Fruit fly (Drosophila melanogaster) whole organism, embryonic: ENCODE data around the gene CG15547.

Experiments
- Bdp1 ChIP-seq: fragments of 200-800 bp; sonication (Bioruptor generic); optimal IDR thresholded peaks from 3 replicates; lab custom pipeline; 2016; ENCODE audit warnings: missing biosample characterization, missing genetic modification characterization
- C15 ChIP-seq: fragments of 200-800 bp; sonication (Bioruptor generic); IDR thresholded peaks from 3 replicates; pipeline ENCODE4 v1.3.6; 2022; ENCODE audit warnings: missing biosample characterization, missing genetic modification characterization
- CG10267 ChIP-seq: fragments of 200-800 bp; sonication (Bioruptor generic); optimal IDR thresholded peaks from 2 replicates; lab custom pipeline; 2018; ENCODE audit warnings: missing biosample characterization, mild to moderate bottlenecking, missing genetic modification characterization, moderate library complexity
- CG10543 ChIP-seq: fragments of 200-800 bp; sonication (Bioruptor generic); optimal IDR thresholded peaks from 3 replicates; lab custom pipeline; 2017; ENCODE audit warnings: missing biosample characterization, mild to moderate bottlenecking, missing genetic modification characterization, moderate library complexity
- CG11085 ChIP-seq: fragments of 200-800 bp; sonication (Bioruptor generic); IDR thresholded peaks from 2 replicates; pipeline ENCODE4 v1.3.6; 2022; ENCODE audit warnings: missing biosample characterization, missing genetic modification characterization
- CG11696 ChIP-seq: fragments of 200-800 bp; sonication (Bioruptor generic); IDR thresholded peaks from 2 replicates; pipeline ENCODE4 v1.3.6; 2022; ENCODE audit warnings: missing biosample characterization, missing genetic modification characterization
- CG12155 ChIP-seq: fragments of 200-800 bp; sonication (Bioruptor generic); optimal IDR thresholded peaks from 3 replicates; lab custom pipeline; 2016; ENCODE audit warnings: missing biosample characterization, missing genetic modification characterization
- CG15696 ChIP-seq: fragments of 200-800 bp; sonication (Bioruptor generic); optimal IDR thresholded peaks from 2 replicates; lab custom pipeline; 2019; ENCODE audit warnings: missing biosample characterization, mild to moderate bottlenecking, missing genetic modification characterization, moderate library complexity
- CG1602 ChIP-seq: fragments of 200-800 bp; sonication (Bioruptor generic); optimal IDR thresholded peaks from 3 replicates; lab custom pipeline; 2016; ENCODE audit warnings: missing biosample characterization, missing genetic modification characterization
- CG1832 ChIP-seq: fragments of 200-800 bp; sonication (Bioruptor generic); optimal IDR thresholded peaks from 2 replicates; lab custom pipeline; 2017; ENCODE audit warnings: missing biosample characterization, mild to moderate bottlenecking, missing genetic modification characterization, inconsistent platforms
- CG18764 ChIP-seq: fragments of 200-800 bp; sonication (Bioruptor generic); optimal IDR thresholded peaks from 3 replicates; lab custom pipeline; 2016; ENCODE audit warnings: missing biosample characterization, missing genetic modification characterization
- CG2120 ChIP-seq: fragments of 200-800 bp; sonication (Bioruptor generic); optimal IDR thresholded peaks from 3 replicates; lab custom pipeline; 2016; ENCODE audit warnings: missing biosample characterization, missing genetic modification characterization
- CG31224 ChIP-seq: fragments of 200-800 bp; sonication (Bioruptor generic); IDR thresholded peaks from 2 replicates; pipeline ENCODE4 v1.3.6; 2022; ENCODE audit warnings: missing biosample characterization, missing genetic modification characterization
- CG34376 ChIP-seq: fragments of 200-800 bp; sonication (Bioruptor generic); optimal IDR thresholded peaks from 2 replicates; lab custom pipeline; 2018; ENCODE audit warnings: missing biosample characterization, mild to moderate bottlenecking, missing genetic modification characterization
- CG42726 ChIP-seq: fragments of 200-800 bp; sonication (Bioruptor generic); IDR thresholded peaks from 2 replicates; pipeline ENCODE4 v1.3.6; 2022; ENCODE audit warnings: missing biosample characterization, missing genetic modification characterization; ENCODE audit not compliant: partially characterized antibody
- CG4617 ChIP-seq: fragments of 200-800 bp; sonication (Bioruptor generic); optimal IDR thresholded peaks from 3 replicates; lab custom pipeline; 2016; ENCODE audit warnings: missing biosample characterization, missing genetic modification characterization, borderline replicate concordance
- CG4820 ChIP-seq: fragments of 200-800 bp; sonication (Bioruptor generic); optimal IDR thresholded peaks from 3 replicates; lab custom pipeline; 2016; ENCODE audit warnings: missing biosample characterization, missing genetic modification characterization
- CG6689 ChIP-seq: fragments of 200-800 bp; sonication (Bioruptor generic); IDR thresholded peaks from 2 replicates; pipeline ENCODE4 v1.3.6; 2022; ENCODE audit warnings: missing biosample characterization, missing genetic modification characterization
- CG8359 ChIP-seq: fragments of 200-800 bp; sonication (Bioruptor generic); optimal IDR thresholded peaks from 2 replicates; lab custom pipeline; 2017; ENCODE audit warnings: missing biosample characterization, mild to moderate bottlenecking, missing genetic modification characterization, borderline replicate concordance
- CG8388 ChIP-seq: fragments of 200-800 bp; sonication (Bioruptor generic); optimal IDR thresholded peaks from 2 replicates; lab custom pipeline; 2019; ENCODE audit warnings: missing biosample characterization, mild to moderate bottlenecking, missing genetic modification characterization, moderate library complexity
- CTCF ChIP-seq: fragments of 200-800 bp; sonication (Bioruptor generic); optimal IDR thresholded peaks from 2 replicates; lab custom pipeline; 2017; ENCODE audit warnings: missing biosample characterization, mild to moderate bottlenecking, missing genetic modification characterization, moderate library complexity
- Dip3 ChIP-seq: fragments of 200-800 bp; sonication (Bioruptor generic); optimal IDR thresholded peaks from 3 replicates; lab custom pipeline; 2016; ENCODE audit warnings: missing biosample characterization, missing genetic modification characterization
- HHEX ChIP-seq: fragments of 200-800 bp; sonication (Bioruptor generic); optimal IDR thresholded peaks from 3 replicates; lab custom pipeline; 2017; ENCODE audit warnings: missing biosample characterization, mild to moderate bottlenecking, missing genetic modification characterization, missing genetic modification reagents
- Hmx ChIP-seq: fragments of 200-800 bp; sonication (Bioruptor generic); optimal IDR thresholded peaks from 2 replicates; lab custom pipeline; 2016; ENCODE audit warnings: missing biosample characterization, missing genetic modification characterization
- Lpt ChIP-seq: fragments of >200 bp; optimal IDR thresholded peaks from 2 replicates; lab custom pipeline; 2018; ENCODE audit warnings: missing biosample characterization, missing genetic modification characterization
- Mes4 ChIP-seq: fragments of 200-800 bp; sonication (Bioruptor generic); optimal IDR thresholded peaks from 2 replicates; lab custom pipeline; 2016; ENCODE audit warnings: missing biosample characterization, missing genetic modification characterization
- Myb ChIP-seq: fragments of 200-800 bp; sonication (Bioruptor generic); optimal IDR thresholded peaks from 2 replicates; lab custom pipeline; 2016; ENCODE audit warnings: missing biosample characterization, missing genetic modification characterization
- Sox100B ChIP-seq: fragments of 200-800 bp; sonication (Bioruptor generic); optimal IDR thresholded peaks from 3 replicates; lab custom pipeline; 2018; ENCODE audit warnings: missing biosample characterization, mild to moderate bottlenecking, missing genetic modification characterization
- Usf ChIP-seq: fragments of 200-800 bp; sonication (Bioruptor generic); optimal IDR thresholded peaks from 2 replicates; lab custom pipeline; 2017; ENCODE audit warnings: missing genotype, missing biosample characterization, missing genetic modification characterization
- bsh ChIP-seq, 2 experiments: fragments of 200-800 bp; sonication (Bioruptor generic); optimal IDR thresholded peaks; 2 replicates each; lab custom pipeline; 2017 to 2018; ENCODE audit warnings: mild to moderate bottlenecking in 2 of 2, missing biosample characterization in 2 of 2, missing genetic modification characterization in 2 of 2, moderate library complexity in 1 of 2
- dimm ChIP-seq: fragments of 200-800 bp; sonication (Bioruptor generic); IDR thresholded peaks from 2 replicates; pipeline ENCODE4 v1.3.6; 2022; ENCODE audit warnings: missing biosample characterization, missing genetic modification characterization
- fu2 ChIP-seq: fragments of 200-800 bp; sonication (Bioruptor generic); optimal IDR thresholded peaks from 2 replicates; lab custom pipeline; 2016; ENCODE audit warnings: missing biosample characterization, missing genetic modification characterization
- ind ChIP-seq: fragments of 200-800 bp; sonication (Bioruptor generic); optimal IDR thresholded peaks from 3 replicates; lab custom pipeline; 2016; ENCODE audit warnings: missing biosample characterization, missing genetic modification characterization
- klu ChIP-seq: fragments of 200-800 bp; sonication (Bioruptor generic); IDR thresholded peaks from 2 replicates; pipeline ENCODE4 v1.3.6; 2022; ENCODE audit warnings: missing biosample characterization, missing genetic modification characterization
- lilli ChIP-seq: fragments of 200-800 bp; sonication (Bioruptor generic); optimal IDR thresholded peaks from 3 replicates; lab custom pipeline; 2016; ENCODE audit warnings: missing biosample characterization, missing genetic modification characterization
- maf-S ChIP-seq: fragments of 200-800 bp; sonication (Bioruptor generic); optimal IDR thresholded peaks from 2 replicates; lab custom pipeline; 2016; ENCODE audit warnings: missing biosample characterization, missing genetic modification characterization
- otp ChIP-seq: fragments of 200-800 bp; sonication (Bioruptor generic); IDR thresholded peaks from 3 replicates; pipeline ENCODE4, ENCODE4 v1.3.6; 2022; ENCODE audit warnings: missing biosample characterization, missing genetic modification characterization
- peb ChIP-seq: fragments of 200-800 bp; sonication (Bioruptor generic); IDR thresholded peaks from 2 replicates; pipeline ENCODE4 v1.3.6; 2022; ENCODE audit warnings: missing biosample characterization, missing genetic modification characterization
- pfk ChIP-seq: fragments of 200-800 bp; sonication (Bioruptor generic); optimal IDR thresholded peaks from 2 replicates; lab custom pipeline; 2018; ENCODE audit warnings: missing biosample characterization, mild to moderate bottlenecking, missing genetic modification characterization, moderate library complexity
- prd ChIP-seq, 3 experiments: fragments of >200 bp in 2 of 3; fragments of 200-800 bp in 1 of 3; sonication (Bioruptor generic) in 1 of 3; optimal IDR thresholded peaks in 2 of 3; IDR thresholded peaks in 1 of 3; 2 replicates in 2 of 3; 3 replicates in 1 of 3; pipeline versions ENCODE4 v1.3.6 to Lab custom; 2017 to 2022; ENCODE audit warnings: missing biosample characterization in 1 of 3, missing genetic modification characterization in 1 of 3
- pzg ChIP-seq: fragments of 200-800 bp; sonication (Bioruptor generic); optimal IDR thresholded peaks from 3 replicates; lab custom pipeline; 2018; ENCODE audit warnings: missing biosample characterization, mild to moderate bottlenecking, missing genetic modification characterization, moderate library complexity
- sens-2 ChIP-seq: fragments of 200-800 bp; sonication (Bioruptor generic); IDR thresholded peaks from 2 replicates; pipeline ENCODE4 v1.3.6; 2022; ENCODE audit warnings: missing biosample characterization, missing genetic modification characterization
- shn ChIP-seq: fragments of 200-800 bp; sonication (Bioruptor generic); optimal IDR thresholded peaks from 3 replicates; lab custom pipeline; 2016; ENCODE audit warnings: missing biosample characterization, missing genetic modification characterization
- slbo ChIP-seq: fragments of 200-800 bp; sonication (Bioruptor generic); IDR thresholded peaks from 2 replicates; pipeline ENCODE4 v1.3.6; 2022; ENCODE audit warnings: missing biosample characterization, missing genetic modification characterization
- sob ChIP-seq: fragments of 200-800 bp; sonication (Bioruptor generic); IDR thresholded peaks from 2 replicates; pipeline ENCODE4 v1.3.6; 2022; ENCODE audit warnings: missing biosample characterization, missing genetic modification characterization
- tin ChIP-seq: fragments of 200-800 bp; sonication (Bioruptor generic); optimal IDR thresholded peaks from 3 replicates; lab custom pipeline; 2016; ENCODE audit warnings: missing biosample characterization, missing genetic modification characterization
- tll ChIP-seq, 2 experiments: fragments of 200-800 bp in 1 of 2; fragments of >200 bp in 1 of 2; sonication (Bioruptor generic) in 1 of 2; optimal IDR thresholded peaks; 2 replicates each; lab custom pipeline; 2017 to 2019; ENCODE audit warnings: missing biosample characterization in 2 of 2, missing genetic modification characterization in 2 of 2, mild to moderate bottlenecking in 1 of 2, moderate library complexity in 1 of 2
- unc-4 ChIP-seq: fragments of 200-800 bp; sonication (Bioruptor generic); IDR thresholded peaks from 2 replicates; pipeline ENCODE4 v1.3.6; 2022; ENCODE audit warnings: missing biosample characterization, missing genetic modification characterization; ENCODE audit not compliant: partially characterized antibody
- zen ChIP-seq: fragments of 200-800 bp; sonication (Bioruptor generic); optimal IDR thresholded peaks from 3 replicates; lab custom pipeline; 2018; ENCODE audit warnings: missing biosample characterization, mild to moderate bottlenecking, missing genetic modification characterization, moderate library complexity
- zfh2 ChIP-seq: fragments of 200-800 bp; sonication (Bioruptor generic); optimal IDR thresholded peaks from 2 replicates; lab custom pipeline; 2016; ENCODE audit warnings: missing biosample characterization, missing genetic modification characterization

The CG15547 gene

dm6 chr3R:30888550-30889259 is 5.4 kb upstream of the CG15547 start, which contains the start of gene Sap-r (continued):
- TF ChIP-seq Usf (GFP tag; lab: Kevin White, UChicago) = no peak
- no peak for TF ChIP-seq lilli (GFP tag; lab: Kevin White, UChicago)
- TF ChIP-seq CG11696 = no peak
- no peak for TF ChIP-seq CG4820 (GFP tag; lab: Kevin White, UChicago)
- no peak for TF ChIP-seq CG10543 (GFP tag; lab: Kevin White, UChicago)
- no peak for TF ChIP-seq bsh (GFP tag; optimal IDR thresholded peaks at IDR 0.05; lab: Kevin White, UChicago)
- peak; percentile 33; the same call in 1 of the 2 replicates for TF ChIP-seq slbo (GFP tag; lab: Robert Waterston, UW)
- peak; percentile 59 for TF ChIP-seq CG10267 (tag; lab: Kevin White, UChicago)
- TF ChIP-seq CG31224 (GFP tag; lab: Robert Waterston, UW) = no peak
- no peak for TF ChIP-seq Bdp1
- TF ChIP-seq CG6689 (GFP tag; lab: Robert Waterston, UW) = no peak
- no peak for TF ChIP-seq CG8388
- TF ChIP-seq peb (GFP tag; lab: Robert Waterston, UW) = no peak
- no peak for TF ChIP-seq klu (GFP tag; lab: Robert Waterston, UW)
- no peak for TF ChIP-seq sob
- no peak for TF ChIP-seq C15 (GFP tag; lab: Robert Waterston, UW)
- TF ChIP-seq pzg (GFP tag; lab: Kevin White, UChicago) = peak; percentile 98
- no peak for TF ChIP-seq tll (GFP tag; optimal IDR thresholded peaks at IDR 0.05; lab: Kevin White, UChicago)
- no peak for TF ChIP-seq sens-2 (GFP tag; lab: Robert Waterston, UW)
- TF ChIP-seq Hmx = no peak
- no peak for TF ChIP-seq tin (GFP tag; lab: Kevin White, UChicago)
- TF ChIP-seq pfk (GFP tag; lab: Kevin White, UChicago) = no peak
- no peak for TF ChIP-seq CG1602 (GFP tag; lab: Kevin White, UChicago)
- TF ChIP-seq prd (optimal IDR thresholded peaks at IDR 0.05; lab: Kevin White, UChicago) = no peak
- TF ChIP-seq prd (GFP tag; IDR thresholded peaks at IDR 0.05; lab: Robert Waterston, UW) = no peak
- no peak for TF ChIP-seq CG18764 (GFP tag; lab: Kevin White, UChicago)
- TF ChIP-seq Sox100B (GFP tag; lab: Kevin White, UChicago) = no peak
- no peak for TF ChIP-seq CG1832 (GFP tag; lab: Kevin White, UChicago)
- TF ChIP-seq maf-S (GFP tag; lab: Kevin White, UChicago) = peak; percentile 23
- TF ChIP-seq CG15696 (tag; lab: Kevin White, UChicago) = no peak
- no peak for TF ChIP-seq CG11085 (GFP tag; lab: Robert Waterston, UW)
- TF ChIP-seq Mes4 = no peak
- TF ChIP-seq zfh2 (GFP tag; lab: Kevin White, UChicago) = peak; percentile 22
- no peak for TF ChIP-seq fu2 (GFP tag; lab: Kevin White, UChicago)
- TF ChIP-seq Lpt (GFP tag; lab: Kevin White, UChicago) = no peak
- no peak for TF ChIP-seq otp (GFP tag; lab: Robert Waterston, UW)
- peak; percentile 67 for TF ChIP-seq Myb (GFP tag; lab: Kevin White, UChicago)
- peak; percentile 31 for TF ChIP-seq CG2120 (GFP tag; lab: Kevin White, UChicago)
- TF ChIP-seq unc-4 = peak; percentile 82
- TF ChIP-seq CG34376 (GFP tag; lab: Kevin White, UChicago) = peak; percentile 8
- no peak for TF ChIP-seq HHEX (GFP tag; lab: Kevin White, UChicago)
- TF ChIP-seq shn (GFP tag; lab: Kevin White, UChicago) = no peak
- TF ChIP-seq CG4617 (GFP tag; lab: Kevin White, UChicago) = peak; percentile 82
- peak; percentile 77 for TF ChIP-seq CTCF
- no peak for TF ChIP-seq Dip3
- TF ChIP-seq CG42726 (GFP tag; lab: Robert Waterston, UW) = peak; percentile 89
- no peak for TF ChIP-seq dimm (GFP tag; lab: Robert Waterston, UW)
- TF ChIP-seq ind (GFP tag; lab: Kevin White, UChicago) = no peak
- no peak for TF ChIP-seq CG8359 (GFP tag; lab: Kevin White, UChicago)
- TF ChIP-seq zen (tag; lab: Kevin White, UChicago) = peak; percentile 77
- TF ChIP-seq CG12155 (GFP tag; lab: Kevin White, UChicago) = peak; percentile 2
